Worm (Caenorhabditis elegans): ENCODE measurements around the gene F25B4.7.

The F25B4.7 gene

ce11 chrV:5647359-5647758 lies 39.7 kb downstream of the F25B4.7 start, which contains the start of gene C14C11.4:
Gene C14C11.4, plus strand, starts transcription at chrV:5647610.
- no peak for TF ChIP-seq tbx-7 (tag; optimal IDR thresholded peaks at IDR 0.05)
- no peak for TF ChIP-seq Y22D7AL.16 (tag; optimal IDR thresholded peaks at IDR 0.05)
- TF ChIP-seq ahr-1 (tag; optimal IDR thresholded peaks at IDR 0.05), result no peak
- no peak for TF ChIP-seq hlh-15 (tag; optimal IDR thresholded peaks at IDR 0.05)
- no peak for TF ChIP-seq npax-4 (tag; optimal IDR thresholded peaks at IDR 0.05)
- no peak for TF ChIP-seq lin-11 (tag; optimal IDR thresholded peaks at IDR 0.05)
- TF ChIP-seq ceh-48 (tag; optimal IDR thresholded peaks at IDR 0.05), result no peak
- TF ChIP-seq ceh-19 (GFP tag; optimal IDR thresholded peaks at IDR 0.05), result no peak
- TF ChIP-seq ztf-16 (tag; optimal IDR thresholded peaks at IDR 0.05), result no peak
- no peak for TF ChIP-seq zip-5 (tag; optimal IDR thresholded peaks at IDR 0.05)
- TF ChIP-seq gmeb-2 (tag; optimal IDR thresholded peaks at IDR 0.05), result no peak
- no peak for TF ChIP-seq odd-2 (tag; optimal IDR thresholded peaks at IDR 0.05)
- TF ChIP-seq unc-42 (tag; optimal IDR thresholded peaks at IDR 0.05), result no peak

- no peak for TF ChIP-seq hlh-6 (tag; optimal IDR thresholded peaks at IDR 0.05)
- TF ChIP-seq pat-9 (tag; optimal IDR thresholded peaks at IDR 0.05), result no peak
- no peak for TF ChIP-seq ceh-30 (tag; optimal IDR thresholded peaks at IDR 0.05)
- TF ChIP-seq hlh-30 (tag; optimal IDR thresholded peaks at IDR 0.05; ENCODE audit: insufficient read depth), result no peak
- TF ChIP-seq C38D4.7 (GFP tag; optimal IDR thresholded peaks at IDR 0.05), result no peak
- no peak for TF ChIP-seq ceh-6 (GFP tag; optimal IDR thresholded peaks at IDR 0.05)
These were observed 42.9 kb downstream of the F25B4.7 start, which contains the start of gene srx-117 for ce11 chrV:5644171-5644570. Gene srx-117, plus strand, starts transcription at chrV:5644471.

All from whole organism, late embryonic.